In genomic region chr3L:11064689-11065088, dm6 we compare ENCODE assay signal across 1 fruit fly cellular context.
TF ChIP-seq lines count a peak whose summit lies in the region.

CG32075 (minus strand) TSS chr3L:11064941.
CG45101 (plus strand) TSS chr3L:11064991.
SuUR (plus strand) TSS chr3L:11064991.

TF ChIP-seq in whole organism, embryonic, 481 proteins besides CTCF, POLR2A, EP300 and RAD21 (continued from another document and continues in another):
- TF ChIP-seq CG18764 (GFP tag; optimal IDR thresholded peaks at IDR 0.05; lab: Kevin White, UChicago) = peak; percentile 83
- TF ChIP-seq zen2 (GFP tag; IDR thresholded peaks at IDR 0.05; lab: Robert Waterston, UW; ENCODE audit: partially characterized antibody) = no peak
- no peak for TF ChIP-seq yki (optimal IDR thresholded peaks at IDR 0.05; lab: Kevin White, UChicago)
- TF ChIP-seq CG17912 (GFP tag; optimal IDR thresholded peaks at IDR 0.05; lab: Kevin White, UChicago) = peak; percentile 41
- peak; percentile 83 for TF ChIP-seq ap (GFP tag; IDR thresholded peaks at IDR 0.05; lab: Robert Waterston, UW)
- TF ChIP-seq p53 (GFP tag; optimal IDR thresholded peaks at IDR 0.05; lab: Kevin White, UChicago) = peak; percentile 71
- peak; percentile 88 for TF ChIP-seq CG17829 (tag; optimal IDR thresholded peaks at IDR 0.05; lab: Kevin White, UChicago)
- TF ChIP-seq unpg (GFP tag; optimal IDR thresholded peaks at IDR 0.05; lab: Kevin White, UChicago) = peak; percentile 82
- no peak for TF ChIP-seq CG16813 (GFP tag; IDR thresholded peaks at IDR 0.05; lab: Robert Waterston, UW; ENCODE audit: partially characterized antibody)
- 0 out of 2 replicates have a peak, but pooled peaks have one; percentile 33 for TF ChIP-seq danr (GFP tag; IDR thresholded peaks at IDR 0.05; lab: Robert Waterston, UW)
- peak; percentile 73 for TF ChIP-seq lbe (GFP tag; optimal IDR thresholded peaks at IDR 0.05; lab: Kevin White, UChicago)
- no peak for TF ChIP-seq Kr (GFP tag; optimal IDR thresholded peaks at IDR 0.05; lab: Kevin White, UChicago)
- TF ChIP-seq CG1603 (tag; optimal IDR thresholded peaks at IDR 0.05; lab: Kevin White, UChicago) = peak; percentile 51
- TF ChIP-seq tin (GFP tag; optimal IDR thresholded peaks at IDR 0.05; lab: Kevin White, UChicago) = peak; percentile 90
- no peak for TF ChIP-seq usp (GFP tag; optimal IDR thresholded peaks at IDR 0.05; lab: Kevin White, UChicago)
- TF ChIP-seq CG31388 (GFP tag; optimal IDR thresholded peaks at IDR 0.05; lab: Kevin White, UChicago) = peak; percentile 39
- TF ChIP-seq CG11723 (GFP tag; optimal IDR thresholded peaks at IDR 0.05; lab: Kevin White, UChicago) = peak; percentile 67
- TF ChIP-seq CG12104 (GFP tag; optimal IDR thresholded peaks at IDR 0.05; lab: Kevin White, UChicago) = peak; percentile 73
- peak; percentile 88 for TF ChIP-seq luna (GFP tag; optimal IDR thresholded peaks at IDR 0.05; lab: Kevin White, UChicago)
- peak; percentile 90 for TF ChIP-seq CG10543 (GFP tag; optimal IDR thresholded peaks at IDR 0.05; lab: Kevin White, UChicago)
- TF ChIP-seq Usf (GFP tag; optimal IDR thresholded peaks at IDR 0.05; lab: Kevin White, UChicago) = peak; percentile 73
- TF ChIP-seq sima (GFP tag; optimal IDR thresholded peaks at IDR 0.05; lab: Kevin White, UChicago) = peak; percentile 56
- peak; percentile 85 for TF ChIP-seq CG9727 (GFP tag; optimal IDR thresholded peaks at IDR 0.05; lab: Kevin White, UChicago)
- peak; percentile 83 for TF ChIP-seq CG3065 (GFP tag; optimal IDR thresholded peaks at IDR 0.05; lab: Kevin White, UChicago)
- TF ChIP-seq Dbx (GFP tag; IDR thresholded peaks at IDR 0.05; lab: Robert Waterston, UW) = peak; percentile 91
- peak; percentile 80 for TF ChIP-seq CG7372 (GFP tag; IDR thresholded peaks at IDR 0.05; lab: Robert Waterston, UW)
- peak; percentile 61; the same call in 1 of the 3 replicates for TF ChIP-seq CG11560 (tag; IDR thresholded peaks at IDR 0.05; lab: Robert Waterston, UW)
- TF ChIP-seq Trl (optimal IDR thresholded peaks at IDR 0.05; lab: Kevin White, UChicago) = no peak
- TF ChIP-seq Trl (GFP tag; optimal IDR thresholded peaks at IDR 0.05; lab: Kevin White, UChicago) = peak; percentile 93
- peak; percentile 75 for TF ChIP-seq Sin3A (optimal IDR thresholded peaks at IDR 0.05; lab: Kevin White, UChicago)
- peak; percentile 86 for TF ChIP-seq vfl (GFP tag; optimal IDR thresholded peaks at IDR 0.05; lab: Kevin White, UChicago)
- TF ChIP-seq CG13424 (tag; optimal IDR thresholded peaks at IDR 0.05; lab: Kevin White, UChicago) = peak; percentile 90
- peak; percentile 88 for TF ChIP-seq Ada2b (GFP tag; IDR thresholded peaks at IDR 0.05; lab: Robert Waterston, UW)
- peak; percentile 90 for TF ChIP-seq nmo (GFP tag; optimal IDR thresholded peaks at IDR 0.05; lab: Kevin White, UChicago)
- TF ChIP-seq Dip3 (GFP tag; optimal IDR thresholded peaks at IDR 0.05; lab: Kevin White, UChicago) = peak; percentile 91
- TF ChIP-seq Sry-β (GFP tag; optimal IDR thresholded peaks at IDR 0.05; lab: Kevin White, UChicago) = peak; percentile 96
- TF ChIP-seq schlank (tag; optimal IDR thresholded peaks at IDR 0.05; lab: Kevin White, UChicago) = peak; percentile 25
- peak; percentile 74 for TF ChIP-seq rib (GFP tag; IDR thresholded peaks at IDR 0.05; lab: Robert Waterston, UW)
- peak; percentile 5 for TF ChIP-seq gfzf (GFP tag; optimal IDR thresholded peaks at IDR 0.05; lab: Kevin White, UChicago)
- peak; percentile 88 for TF ChIP-seq lmd (GFP tag; IDR thresholded peaks at IDR 0.05; lab: Robert Waterston, UW)
- peak; percentile 89 for TF ChIP-seq CG12744 (GFP tag; optimal IDR thresholded peaks at IDR 0.05; lab: Kevin White, UChicago)
- peak; percentile 93 for TF ChIP-seq pho (GFP tag; optimal IDR thresholded peaks at IDR 0.05; lab: Kevin White, UChicago)
- TF ChIP-seq CG13775 (GFP tag; optimal IDR thresholded peaks at IDR 0.05; lab: Kevin White, UChicago) = peak; percentile 93
- TF ChIP-seq CG2129 (GFP tag; IDR thresholded peaks at IDR 0.05; lab: Robert Waterston, UW; ENCODE audit: partially characterized antibody) = no peak
- peak; percentile 68 for TF ChIP-seq trh (GFP tag; optimal IDR thresholded peaks at IDR 0.05; lab: Kevin White, UChicago)
- TF ChIP-seq so (GFP tag; IDR thresholded peaks at IDR 0.05; lab: Robert Waterston, UW) = peak; percentile 78; the same call in 2 of the 3 replicates
- peak; percentile 69; the same call in 1 of the 2 replicates for TF ChIP-seq Nf-YA (GFP tag; IDR thresholded peaks at IDR 0.05; lab: Robert Waterston, UW)
- TF ChIP-seq fd64A (GFP tag; optimal IDR thresholded peaks at IDR 0.05; lab: Kevin White, UChicago) = no peak
- TF ChIP-seq dati (GFP tag; IDR thresholded peaks at IDR 0.05; lab: Robert Waterston, UW) = peak; percentile 46; the same call in 1 of the 2 replicates
- peak; percentile 91 for TF ChIP-seq CG7839 (tag; optimal IDR thresholded peaks at IDR 0.05; lab: Kevin White, UChicago)
- peak; percentile 39 for TF ChIP-seq CG15011 (GFP tag; optimal IDR thresholded peaks at IDR 0.05; lab: Kevin White, UChicago)
- TF ChIP-seq CG2120 (GFP tag; optimal IDR thresholded peaks at IDR 0.05; lab: Kevin White, UChicago) = peak; percentile 96
- TF ChIP-seq ems (GFP tag; optimal IDR thresholded peaks at IDR 0.05; lab: Kevin White, UChicago) = peak; percentile 91
- no peak; the same call in 2 of the 3 replicates for TF ChIP-seq CG7963 (GFP tag; IDR thresholded peaks at IDR 0.05; lab: Robert Waterston, UW; ENCODE audit: partially characterized antibody)
- peak; percentile 58 for TF ChIP-seq CrebB (tag; optimal IDR thresholded peaks at IDR 0.05; lab: Kevin White, UChicago)
- TF ChIP-seq Jarid2 (GFP tag; optimal IDR thresholded peaks at IDR 0.05; lab: Kevin White, UChicago) = peak; percentile 12
- TF ChIP-seq MBD-R2 (GFP tag; IDR thresholded peaks at IDR 0.05; lab: Robert Waterston, UW) = peak; percentile 98
- peak in 1 of 2 experiments; percentile 30 for TF ChIP-seq tll (GFP tag; optimal IDR thresholded peaks at IDR 0.05; lab: Kevin White, UChicago)
- TF ChIP-seq ind (GFP tag; optimal IDR thresholded peaks at IDR 0.05; lab: Kevin White, UChicago) = peak; percentile 89
- peak; percentile 64 for TF ChIP-seq CG11085 (GFP tag; IDR thresholded peaks at IDR 0.05; lab: Robert Waterston, UW)
- TF ChIP-seq CG9932 (GFP tag; IDR thresholded peaks at IDR 0.05; lab: Robert Waterston, UW) = peak; percentile 94
- TF ChIP-seq CG4730 (GFP tag; IDR thresholded peaks at IDR 0.05; lab: Robert Waterston, UW) = peak; percentile 81
- TF ChIP-seq CG1832 (GFP tag; optimal IDR thresholded peaks at IDR 0.05; lab: Kevin White, UChicago) = no peak
- TF ChIP-seq gsb (GFP tag; IDR thresholded peaks at IDR 0.05; lab: Robert Waterston, UW) = peak; percentile 53; the same call in 1 of the 2 replicates
- no peak for TF ChIP-seq Doc3 (GFP tag; IDR thresholded peaks at IDR 0.05; lab: Robert Waterston, UW; ENCODE audit: partially characterized antibody)
- peak; percentile 66 for TF ChIP-seq slou (GFP tag; optimal IDR thresholded peaks at IDR 0.05; lab: Kevin White, UChicago)
- TF ChIP-seq croc (GFP tag; conservative IDR thresholded peaks at IDR 0.05; lab: Robert Waterston, UW) = peak; percentile 74
- TF ChIP-seq Hmx (GFP tag; optimal IDR thresholded peaks at IDR 0.05; lab: Kevin White, UChicago) = peak; percentile 67
- TF ChIP-seq Vsx1 (GFP tag; optimal IDR thresholded peaks at IDR 0.05; lab: Kevin White, UChicago) = peak; percentile 59
- TF ChIP-seq CG5180 (GFP tag; optimal IDR thresholded peaks at IDR 0.05; lab: Kevin White, UChicago) = peak; percentile 59
- TF ChIP-seq gsb-n (tag; optimal IDR thresholded peaks at IDR 0.05; lab: Kevin White, UChicago) = peak; percentile 74
- TF ChIP-seq CG11695 (GFP tag; IDR thresholded peaks at IDR 0.05; lab: Robert Waterston, UW) = peak; percentile 78
- TF ChIP-seq jing (GFP tag; optimal IDR thresholded peaks at IDR 0.05; lab: Kevin White, UChicago) = peak; percentile 67
- no peak for TF ChIP-seq br (optimal IDR thresholded peaks at IDR 0.05; lab: Kevin White, UChicago)
- TF ChIP-seq Sox102F (GFP tag; optimal IDR thresholded peaks at IDR 0.05; lab: Kevin White, UChicago) = peak; percentile 91
- TF ChIP-seq fru (optimal IDR thresholded peaks at IDR 0.05; lab: Kevin White, UChicago) = no peak
- no peak for TF ChIP-seq Hr78 (GFP tag; optimal IDR thresholded peaks at IDR 0.05; lab: Kevin White, UChicago)
- TF ChIP-seq Scr (GFP tag; IDR thresholded peaks at IDR 0.05; lab: Robert Waterston, UW; ENCODE audit: partially characterized antibody) = no peak
- peak; percentile 9 for TF ChIP-seq CG6765 (GFP tag; optimal IDR thresholded peaks at IDR 0.05; lab: Kevin White, UChicago)
- peak; percentile 90 for TF ChIP-seq CG34422 (GFP tag; IDR thresholded peaks at IDR 0.05; lab: Robert Waterston, UW)
- peak; percentile 64 for TF ChIP-seq CG3407 (GFP tag; optimal IDR thresholded peaks at IDR 0.05; lab: Kevin White, UChicago)
- peak; percentile 83 for TF ChIP-seq fd96Cb (tag; optimal IDR thresholded peaks at IDR 0.05; lab: Kevin White, UChicago)
- no peak for TF ChIP-seq CG13894 (tag; optimal IDR thresholded peaks at IDR 0.05; lab: Kevin White, UChicago)
- TF ChIP-seq CG8388 (GFP tag; optimal IDR thresholded peaks at IDR 0.05; lab: Kevin White, UChicago) = peak; percentile 82
- TF ChIP-seq tx (GFP tag; optimal IDR thresholded peaks at IDR 0.05; lab: Kevin White, UChicago) = peak; percentile 91
- TF ChIP-seq CG7786 (GFP tag; optimal IDR thresholded peaks at IDR 0.05; lab: Kevin White, UChicago) = peak; percentile 90
- peak; percentile 47; the same call in 1 of the 2 replicates for TF ChIP-seq CG4360 (GFP tag; IDR thresholded peaks at IDR 0.05; lab: Robert Waterston, UW)
- peak; percentile 87 for TF ChIP-seq peb (GFP tag; IDR thresholded peaks at IDR 0.05; lab: Robert Waterston, UW)
- TF ChIP-seq crol (GFP tag; IDR thresholded peaks at IDR 0.05; lab: Robert Waterston, UW) = no peak
- peak; percentile 48 for TF ChIP-seq CG10431 (GFP tag; optimal IDR thresholded peaks at IDR 0.05; lab: Kevin White, UChicago)
- TF ChIP-seq HHEX (GFP tag; optimal IDR thresholded peaks at IDR 0.05; lab: Kevin White, UChicago) = peak; percentile 82
- TF ChIP-seq Ets65A (GFP tag; lab: Kevin White, UChicago) = peak; percentile 99
- peak; percentile 83 for TF ChIP-seq zen (tag; optimal IDR thresholded peaks at IDR 0.05; lab: Kevin White, UChicago)
- peak; percentile 79 for TF ChIP-seq Fer2 (tag; optimal IDR thresholded peaks at IDR 0.05; lab: Kevin White, UChicago)
- peak; percentile 94 for TF ChIP-seq slbo (GFP tag; IDR thresholded peaks at IDR 0.05; lab: Robert Waterston, UW)
- peak; percentile 92 for TF ChIP-seq esg (GFP tag; conservative IDR thresholded peaks at IDR 0.05; lab: Robert Waterston, UW)
- peak; percentile 85 for TF ChIP-seq tio (GFP tag; optimal IDR thresholded peaks at IDR 0.05; lab: Kevin White, UChicago)
- peak; percentile 90 for TF ChIP-seq CG3847 (GFP tag; IDR thresholded peaks at IDR 0.05; lab: Robert Waterston, UW)
- TF ChIP-seq CG4617 (GFP tag; optimal IDR thresholded peaks at IDR 0.05; lab: Kevin White, UChicago; ENCODE audit: borderline replicate concordance) = peak; percentile 96
- TF ChIP-seq BEAF-32 (GFP tag; optimal IDR thresholded peaks at IDR 0.05; lab: Kevin White, UChicago) = peak; percentile 39
- TF ChIP-seq oc (tag; optimal IDR thresholded peaks at IDR 0.05; lab: Kevin White, UChicago) = peak; percentile 57
- peak; percentile 92 for TF ChIP-seq shn (GFP tag; optimal IDR thresholded peaks at IDR 0.05; lab: Kevin White, UChicago)
- peak; percentile 95 for TF ChIP-seq lilli (GFP tag; optimal IDR thresholded peaks at IDR 0.05; lab: Kevin White, UChicago)
- TF ChIP-seq sob (GFP tag; IDR thresholded peaks at IDR 0.05; lab: Robert Waterston, UW) = peak; percentile 88
- no peak for TF ChIP-seq Hr39 (optimal IDR thresholded peaks at IDR 0.05; lab: Kevin White, UChicago)
- TF ChIP-seq CG12155 (GFP tag; optimal IDR thresholded peaks at IDR 0.05; lab: Kevin White, UChicago) = peak; percentile 89
- peak; percentile 94 for TF ChIP-seq CG30403 (GFP tag; optimal IDR thresholded peaks at IDR 0.05; lab: Kevin White, UChicago)
- peak; percentile 78 for TF ChIP-seq CG4820 (GFP tag; optimal IDR thresholded peaks at IDR 0.05; lab: Kevin White, UChicago)
- peak; percentile 76 for TF ChIP-seq CG1647 (GFP tag; optimal IDR thresholded peaks at IDR 0.05; lab: Kevin White, UChicago)
- TF ChIP-seq CG3163 (GFP tag; optimal IDR thresholded peaks at IDR 0.05; lab: Kevin White, UChicago) = peak; percentile 71
- TF ChIP-seq CG7928 (GFP tag; optimal IDR thresholded peaks at IDR 0.05; lab: Kevin White, UChicago) = peak; percentile 41
- TF ChIP-seq HLH54F (GFP tag; optimal IDR thresholded peaks at IDR 0.05; lab: Kevin White, UChicago) = peak; percentile 92
- TF ChIP-seq CG30020 (tag; optimal IDR thresholded peaks at IDR 0.05; lab: Kevin White, UChicago) = peak; percentile 61
- TF ChIP-seq Oli (tag; optimal IDR thresholded peaks at IDR 0.05; lab: Kevin White, UChicago) = peak; percentile 82
- peak; percentile 61 for TF ChIP-seq CG12299 (tag; optimal IDR thresholded peaks at IDR 0.05; lab: Kevin White, UChicago)
- peak; percentile 80 for TF ChIP-seq klu (GFP tag; IDR thresholded peaks at IDR 0.05; lab: Robert Waterston, UW)
- peak; percentile 74 for TF ChIP-seq Fer3 (tag; optimal IDR thresholded peaks at IDR 0.05; lab: Kevin White, UChicago)
- peak; percentile 68 for TF ChIP-seq D19A (tag; optimal IDR thresholded peaks at IDR 0.05; lab: Kevin White, UChicago)
- peak; percentile 57 for TF ChIP-seq MESR4 (GFP tag; optimal IDR thresholded peaks at IDR 0.05; lab: Kevin White, UChicago)
- TF ChIP-seq hkb (optimal IDR thresholded peaks at IDR 0.05; lab: Kevin White, UChicago) = peak; percentile 71
- peak; percentile 86 for TF ChIP-seq hkb (GFP tag; IDR thresholded peaks at IDR 0.05; lab: Robert Waterston, UW)
- peak; percentile 68 for TF ChIP-seq her (GFP tag; optimal IDR thresholded peaks at IDR 0.05; lab: Kevin White, UChicago)
- TF ChIP-seq ATbp (GFP tag; optimal IDR thresholded peaks at IDR 0.05; lab: Kevin White, UChicago) = peak; percentile 60
- TF ChIP-seq Camta (GFP tag; optimal IDR thresholded peaks at IDR 0.05; lab: Kevin White, UChicago) = peak; percentile 89
- peak; percentile 42 for TF ChIP-seq nom (GFP tag; optimal IDR thresholded peaks at IDR 0.05; lab: Kevin White, UChicago)
- peak; percentile 54 for TF ChIP-seq CG6254 (GFP tag; optimal IDR thresholded peaks at IDR 0.05; lab: Kevin White, UChicago)
- TF ChIP-seq exex (tag; optimal IDR thresholded peaks at IDR 0.05; lab: Kevin White, UChicago) = peak; percentile 51
- TF ChIP-seq CG14050 (GFP tag; IDR thresholded peaks at IDR 0.05; lab: Robert Waterston, UW) = peak; percentile 72; the same call in 2 of the 3 replicates
- TF ChIP-seq CG17186 (GFP tag; optimal IDR thresholded peaks at IDR 0.05; lab: Kevin White, UChicago) = peak; percentile 55
- TF ChIP-seq Hey (tag; optimal IDR thresholded peaks at IDR 0.05; lab: Kevin White, UChicago) = peak; percentile 34
